Fruit fly (Drosophila melanogaster): Measurements from ENCODE around the gene Sk2.

- TF ChIP-seq Mio (GFP tag; optimal IDR thresholded peaks at IDR 0.05) = no peak
- peak; percentile 2 for TF ChIP-seq psq (GFP tag; optimal IDR thresholded peaks at IDR 0.05)
- no peak for TF ChIP-seq br (GFP tag; optimal IDR thresholded peaks at IDR 0.05)
- TF ChIP-seq Sp1 (GFP tag; optimal IDR thresholded peaks at IDR 0.05) = peak; percentile 47
- TF ChIP-seq woc (GFP tag; optimal IDR thresholded peaks at IDR 0.05) = peak; percentile 61
- peak; percentile 44 for TF ChIP-seq h (GFP tag; optimal IDR thresholded peaks at IDR 0.05)
- TF ChIP-seq GATAd (GFP tag; optimal IDR thresholded peaks at IDR 0.05) = no peak
- peak; percentile 39 for TF ChIP-seq HLH106 (tag; optimal IDR thresholded peaks at IDR 0.05)
- TF ChIP-seq dsf (GFP tag; optimal IDR thresholded peaks at IDR 0.05; ENCODE audit: borderline replicate concordance) = no peak
- TF ChIP-seq ey (GFP tag; optimal IDR thresholded peaks at IDR 0.05) = peak; percentile 29
Measured at dm6 chr3L:3074380-3074779, 27.5 kb downstream of the Sk2 start.
